Worm (Caenorhabditis elegans) whole organism, young adult: ENCODE measurements around the gene srh-127.

Experiments
- B0019.2 ChIP-seq: fragments of 200-800 bp; sonication (Bioruptor generic); conservative IDR thresholded peaks from 2 replicates; pipeline ENCODE4 v1.3.6; 2022; ENCODE audit warnings: missing genetic modification reagents, missing genetic modification characterization, missing compliant biosample characterization
- B0035.1 ChIP-seq: sonication (generic microtip); optimal IDR thresholded peaks from 2 replicates; lab custom pipeline; 2016; ENCODE audit warnings: missing genetic modification characterization, mild to moderate bottlenecking, missing compliant biosample characterization, missing genotype, missing genetic modification reagents
- B0261.1 ChIP-seq: sonication (generic microtip); optimal IDR thresholded peaks from 2 replicates; lab custom pipeline; 2016; ENCODE audit warnings: mild to moderate bottlenecking, missing genetic modification characterization, moderate library complexity, missing compliant biosample characterization
- B0336.3 ChIP-seq: fragments of 200-800 bp; sonication (Bioruptor generic); IDR thresholded peaks from 2 replicates; pipeline ENCODE4 v1.3.6; 2022; ENCODE audit warnings: missing genetic modification characterization, missing compliant biosample characterization
- C06A6.2 ChIP-seq: fragments of 200-800 bp; sonication (Bioruptor generic); conservative IDR thresholded peaks from 2 replicates; pipeline ENCODE4 v1.3.6; 2022; ENCODE audit warnings: missing genetic modification characterization, missing compliant biosample characterization
- F55B11.4 ChIP-seq: sonication (generic microtip); optimal IDR thresholded peaks from 2 replicates; lab custom pipeline; 2016; ENCODE audit warnings: missing compliant biosample characterization, missing genetic modification characterization, borderline replicate concordance; ENCODE audit not compliant: insufficient read depth
- F57A8.1 ChIP-seq: fragments of 200-800 bp; sonication (Bioruptor generic); optimal IDR thresholded peaks from 2 replicates; lab custom pipeline; 2018; ENCODE audit warnings: mild to moderate bottlenecking, missing genetic modification characterization, moderate library complexity, missing compliant biosample characterization
- T07F8.4 ChIP-seq: sonication (generic microtip); optimal IDR thresholded peaks from 2 replicates; lab custom pipeline; 2016; ENCODE audit warnings: mild to moderate bottlenecking, missing genetic modification characterization, moderate library complexity, missing compliant biosample characterization
- T26A5.8 ChIP-seq: sonication (generic microtip); optimal IDR thresholded peaks from 2 replicates; lab custom pipeline; 2016; ENCODE audit warnings: missing genetic modification characterization, missing compliant biosample characterization
- Y53F4B.3 ChIP-seq: fragments of 200-800 bp; sonication (Bioruptor generic); IDR thresholded peaks from 2 replicates; pipeline ENCODE4 v1.3.6; 2022; ENCODE audit warnings: missing genetic modification reagents, missing genetic modification characterization, missing compliant biosample characterization
- Y95B8A.8 ChIP-seq: fragments of 200-800 bp; sonication (Bioruptor generic); IDR thresholded peaks from 2 replicates; pipeline ENCODE4 v1.3.6; 2022; ENCODE audit warnings: missing genetic modification reagents, missing genetic modification characterization, missing compliant biosample characterization
- akir-1 ChIP-seq: fragments of 200-800 bp; sonication (Bioruptor generic); optimal IDR thresholded peaks from 2 replicates; lab custom pipeline; 2018; ENCODE audit warnings: mild to moderate bottlenecking, missing genetic modification characterization, moderate library complexity, missing compliant biosample characterization
- ama-1 ChIP-seq, 3 experiments: fragments of 150-350 bp in 1 of 3; sonication (generic microtip) in 2 of 3; optimal IDR thresholded peaks; 2 replicates each; lab custom pipeline; 2014 to 2018; ENCODE audit warnings: missing biosample characterization in 2 of 3, missing genetic modification characterization in 2 of 3, missing genetic modification reagents in 2 of 3
- aptf-2 ChIP-seq: fragments of 200-800 bp; sonication (Bioruptor generic); conservative IDR thresholded peaks from 2 replicates; pipeline ENCODE4 v1.3.6; 2022; ENCODE audit warnings: missing genetic modification reagents, missing genetic modification characterization, missing compliant biosample characterization
- aptf-3 ChIP-seq: fragments of 200-800 bp; sonication (Bioruptor generic); IDR thresholded peaks from 2 replicates; pipeline ENCODE4 v1.3.6; 2022; ENCODE audit warnings: missing genetic modification characterization, missing compliant biosample characterization
- atf-7 ChIP-seq: sonication (generic microtip); optimal IDR thresholded peaks from 2 replicates; lab custom pipeline; 2017; ENCODE audit warnings: mild to moderate bottlenecking, missing genetic modification characterization, missing compliant biosample characterization
- attf-5 ChIP-seq: fragments of 200-800 bp; sonication (Bioruptor generic); optimal IDR thresholded peaks from 2 replicates; lab custom pipeline; 2018; ENCODE audit warnings: mild to moderate bottlenecking, missing genetic modification characterization, missing compliant biosample characterization
- attf-6 ChIP-seq: fragments of 200-800 bp; sonication (Bioruptor generic); IDR thresholded peaks from 2 replicates; pipeline ENCODE4 v1.3.6; 2022; ENCODE audit warnings: missing genetic modification reagents, missing genetic modification characterization, missing compliant biosample characterization
- ccch-3 ChIP-seq: fragments of 200-800 bp; sonication (Bioruptor generic); optimal IDR thresholded peaks from 2 replicates; lab custom pipeline; 2018; ENCODE audit warnings: mild to moderate bottlenecking, missing genetic modification characterization, missing compliant biosample characterization
- cebp-1 ChIP-seq, 2 experiments: fragments of 200-800 bp in 1 of 2; sonication (Bioruptor generic) in 1 of 2; sonication (generic microtip) in 1 of 2; IDR thresholded peaks in 1 of 2; optimal IDR thresholded peaks in 1 of 2; 2 replicates each; pipeline versions ENCODE4 v1.3.6 to Lab custom; 2017 to 2022; ENCODE audit warnings: missing compliant biosample characterization in 2 of 2, missing genetic modification characterization in 2 of 2, mild to moderate bottlenecking in 1 of 2, missing genetic modification reagents in 1 of 2, moderate library complexity in 1 of 2
- ceh-58 ChIP-seq: fragments of 200-800 bp; sonication (Bioruptor generic); IDR thresholded peaks from 2 replicates; pipeline ENCODE4 v1.3.6; 2022; ENCODE audit warnings: missing genetic modification characterization, missing compliant biosample characterization
- chd-7 ChIP-seq: sonication (generic microtip); optimal IDR thresholded peaks from 2 replicates; lab custom pipeline; 2016; ENCODE audit warnings: mild to moderate bottlenecking, missing genetic modification characterization, moderate library complexity, missing compliant biosample characterization
- efl-1 ChIP-seq: fragments of 150-350 bp; optimal IDR thresholded peaks from 2 replicates; lab custom pipeline; 2014; ENCODE audit warnings: missing biosample characterization, missing genetic modification reagents, missing genetic modification characterization
- egl-18 ChIP-seq: fragments of 200-800 bp; sonication (Bioruptor generic); IDR thresholded peaks from 2 replicates; pipeline ENCODE4 v1.3.6; 2022; ENCODE audit warnings: missing genetic modification reagents, missing genetic modification characterization, missing compliant biosample characterization
- egl-44 ChIP-seq: fragments of 200-800 bp; sonication (Bioruptor generic); IDR thresholded peaks from 2 replicates; pipeline ENCODE4 v1.3.6; 2022; ENCODE audit warnings: missing genetic modification reagents, missing genetic modification characterization, missing compliant biosample characterization
- ets-4 ChIP-seq: fragments of 200-800 bp; sonication (Bioruptor generic); optimal IDR thresholded peaks from 2 replicates; lab custom pipeline; 2018; ENCODE audit warnings: mild to moderate bottlenecking, missing genetic modification characterization, missing compliant biosample characterization
- fkh-3 ChIP-seq: sonication (generic microtip); optimal IDR thresholded peaks from 2 replicates; lab custom pipeline; 2016; ENCODE audit warnings: mild to moderate bottlenecking, missing genetic modification characterization, missing compliant biosample characterization
- him-1 ChIP-seq: sonication (generic microtip); optimal IDR thresholded peaks from 2 replicates; lab custom pipeline; 2016; ENCODE audit warnings: missing genotype, missing genetic modification reagents, missing genetic modification characterization, missing compliant biosample characterization
- lin-40 ChIP-seq: sonication (generic microtip); optimal IDR thresholded peaks from 2 replicates; lab custom pipeline; 2016; ENCODE audit warnings: missing genetic modification characterization, mild to moderate bottlenecking, missing compliant biosample characterization, missing genotype, missing genetic modification reagents
- lir-1 ChIP-seq: fragments of 200-800 bp; sonication (Bioruptor generic); conservative IDR thresholded peaks from 2 replicates; pipeline ENCODE4 v1.3.6; 2022; ENCODE audit warnings: missing genetic modification reagents, missing genetic modification characterization, missing compliant biosample characterization
- madf-6 ChIP-seq: fragments of 200-800 bp; sonication (Bioruptor generic); IDR thresholded peaks from 2 replicates; pipeline ENCODE4 v1.3.6; 2022; ENCODE audit warnings: missing genetic modification reagents, missing genetic modification characterization, missing compliant biosample characterization
- madf-8 ChIP-seq: fragments of 200-800 bp; sonication (Bioruptor generic); conservative IDR thresholded peaks from 2 replicates; pipeline ENCODE4 v1.3.6; 2022; ENCODE audit warnings: missing genetic modification reagents, missing genetic modification characterization, missing compliant biosample characterization
- mcd-1 ChIP-seq: fragments of 200-800 bp; sonication (Bioruptor generic); IDR thresholded peaks from 2 replicates; pipeline ENCODE4 v1.3.6; 2022; ENCODE audit warnings: missing genetic modification reagents, missing genetic modification characterization, missing compliant biosample characterization
- mel-28 ChIP-seq: sonication (generic microtip); optimal IDR thresholded peaks from 2 replicates; lab custom pipeline; 2016; ENCODE audit warnings: borderline replicate concordance, mild to moderate bottlenecking, missing genetic modification characterization, missing compliant biosample characterization
- nfya-2 ChIP-seq: fragments of 200-800 bp; sonication (Bioruptor generic); IDR thresholded peaks from 2 replicates; pipeline ENCODE4 v1.3.6; 2022; ENCODE audit warnings: missing genetic modification reagents, missing genetic modification characterization, missing compliant biosample characterization
- nhr-80 ChIP-seq: sonication (generic microtip); optimal IDR thresholded peaks from 2 replicates; lab custom pipeline; 2016; ENCODE audit warnings: missing genetic modification characterization, missing compliant biosample characterization
- pbrm-1 ChIP-seq: fragments of 200-800 bp; sonication (Bioruptor generic); IDR thresholded peaks from 2 replicates; pipeline ENCODE4 v1.3.6; 2022; ENCODE audit warnings: missing genetic modification reagents, missing genetic modification characterization, missing compliant biosample characterization
- pha-4 ChIP-seq: fragments of 150-350 bp; sonication (generic microtip); optimal IDR thresholded peaks from 2 replicates; lab custom pipeline; 2014; ENCODE audit warnings: missing biosample characterization, missing genetic modification reagents, missing genetic modification characterization
- tlf-1 ChIP-seq: fragments of 200-800 bp; sonication (Bioruptor generic); optimal IDR thresholded peaks from 2 replicates; lab custom pipeline; 2018; ENCODE audit warnings: mild to moderate bottlenecking, missing genetic modification characterization, missing compliant biosample characterization
- zfh-2 ChIP-seq: fragments of 200-800 bp; sonication (Bioruptor generic); conservative IDR thresholded peaks from 2 replicates; pipeline ENCODE4 v1.3.6; 2022; ENCODE audit warnings: missing genetic modification reagents, missing genetic modification characterization, missing compliant biosample characterization
- zim-3 ChIP-seq: sonication (generic microtip); optimal IDR thresholded peaks from 2 replicates; lab custom pipeline; 2017; ENCODE audit warnings: mild to moderate bottlenecking, missing genetic modification characterization, moderate library complexity, missing compliant biosample characterization
- ztf-22 ChIP-seq: fragments of 200-800 bp; sonication (Bioruptor generic); optimal IDR thresholded peaks from 2 replicates; lab custom pipeline; 2018; ENCODE audit warnings: mild to moderate bottlenecking, missing genetic modification characterization, moderate library complexity, missing compliant biosample characterization
- ztf-28 ChIP-seq: fragments of 200-800 bp; sonication (Bioruptor generic); IDR thresholded peaks from 2 replicates; pipeline ENCODE4 v1.3.6; 2022; ENCODE audit warnings: missing genetic modification reagents, missing genetic modification characterization, missing compliant biosample characterization

Gene srh-127

ce11 chrV:2855473-2855872, 37.6 kb upstream of the srh-127 start, which contains the start of gene srj-57:
Gene srj-57, minus strand, starts transcription at chrV:2855573.
- no peak for TF ChIP-seq B0019.2 (GFP tag; lab: Robert Waterston, UW)
- TF ChIP-seq madf-8 (GFP tag; lab: Robert Waterston, UW): no peak
- no peak for TF ChIP-seq fkh-3 (tag; lab: Kevin White, UChicago)

- TF ChIP-seq B0035.1 (tag; lab: Kevin White, UChicago) (no peak), Y95B8A.8 (no peak), lin-40 (tag; lab: Kevin White, UChicago) (no peak), tlf-1 (GFP tag; lab: Kevin White, UChicago) (no peak), egl-18 (GFP tag; lab: Robert Waterston, UW) (no peak), akir-1 (GFP tag; lab: Kevin White, UChicago) (no peak), F55B11.4 (tag; lab: Kevin White, UChicago) (no peak), egl-44 (GFP tag; lab: Robert Waterston, UW) (no peak), mel-28 (tag; lab: Kevin White, UChicago) (no peak), cebp-1 (GFP tag; IDR thresholded peaks at IDR 0.05; lab: Robert Waterston, UW) (no peak), cebp-1 (tag; optimal IDR thresholded peaks at IDR 0.05; lab: Kevin White, UChicago) (no peak), atf-7 (tag; lab: Kevin White, UChicago) (no peak), F57A8.1 (GFP tag; lab: Kevin White, UChicago) (no peak), him-1 (no peak), nhr-80 (no peak), ets-4 (GFP tag; lab: Kevin White, UChicago) (no peak), C06A6.2 (GFP tag; lab: Robert Waterston, UW) (no peak), nfya-2 (GFP tag; lab: Robert Waterston, UW) (no peak)
- TF ChIP-seq, all 124 proteins: peak for 0
Measured at ce11 chrV:2857842-2858241, 35.2 kb upstream of the srh-127 start, which contains the start of gene srj-55. Gene srj-55, minus strand, starts transcription at chrV:2857942.

DNA sequence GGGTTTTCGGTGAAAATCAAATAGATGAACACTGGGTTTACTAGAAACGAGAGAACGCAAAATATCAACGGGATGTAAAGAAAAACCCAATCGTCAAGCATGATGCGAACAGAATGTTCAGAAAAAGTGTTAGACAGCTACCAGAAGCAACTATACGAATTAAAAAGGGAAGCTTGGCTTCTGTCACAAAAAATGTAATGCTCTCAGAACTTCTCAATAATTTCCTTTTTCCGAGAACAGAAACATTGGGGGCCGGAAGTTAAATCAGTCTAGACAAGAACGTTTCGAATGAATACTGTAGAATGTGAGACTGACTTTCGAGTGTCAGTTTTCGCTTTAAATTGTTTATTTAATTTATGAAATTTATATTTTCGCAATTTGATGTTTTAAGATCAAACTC, 33.3 kb upstream of the srh-127 start, which contains the start of gene srj-54:
Gene srj-54, minus strand, starts transcription at position 101 of the 400 bp plus-strand sequence.
- TF ChIP-seq B0261.1 (tag; lab: Kevin White, UChicago) (no peak), mcd-1 (no peak), ets-4 (GFP tag; lab: Kevin White, UChicago) (no peak), chd-7 (tag; lab: Kevin White, UChicago) (no peak), attf-6 (no peak), attf-5 (no peak), ceh-58 (GFP tag; lab: Robert Waterston, UW) (no peak), ztf-28 (GFP tag; lab: Robert Waterston, UW) (no peak), T07F8.4 (tag; lab: Kevin White, UChicago) (no peak)

- TF ChIP-seq fkh-3 (tag; lab: Kevin White, UChicago) (no peak), madf-6 (GFP tag; lab: Robert Waterston, UW) (no peak), Y53F4B.3 (GFP tag; lab: Robert Waterston, UW) (no peak), aptf-2 (GFP tag; lab: Robert Waterston, UW) (no peak), T26A5.8 (tag; lab: Kevin White, UChicago) (no peak), ztf-22 (GFP tag; lab: Kevin White, UChicago) (no peak), chd-7 (tag; lab: Kevin White, UChicago) (no peak), ama-1 (optimal IDR thresholded peaks at IDR 0.05; lab: Kevin White, UChicago) (no peak), ama-1 (GFP tag; optimal IDR thresholded peaks at IDR 0.05; lab: Kevin White, UChicago) (no peak), lir-1 (no peak), zim-3 (tag; lab: Kevin White, UChicago) (no peak), B0035.1 (tag; lab: Kevin White, UChicago) (no peak), efl-1 (GFP tag; lab: Kevin White, UChicago) (no peak), ccch-3 (GFP tag; lab: Kevin White, UChicago) (no peak), zfh-2 (no peak), pha-4 (tag; lab: Kevin White, UChicago) (no peak), pbrm-1 (no peak), aptf-3 (GFP tag; lab: Robert Waterston, UW) (no peak), B0336.3 (GFP tag; lab: Robert Waterston, UW) (no peak)
- TF ChIP-seq, all 124 proteins: peak for 0
Measured at ce11 chrV:2861505-2861904, 31.6 kb upstream of the srh-127 start, which contains the start of gene srh-270. Gene srh-270, minus strand, starts transcription at chrV:2861605.
